Worm (Caenorhabditis elegans): ENCODE results near the gene sre-40.

The sre-40 gene

ce11 chrII:4657370-4657769, 26.2 kb downstream of the sre-40 start:
- TF ChIP-seq fos-1 (tag; optimal IDR thresholded peaks at IDR 0.05) (peak; percentile 49), nhr-25 (tag; optimal IDR thresholded peaks at IDR 0.05) (no peak), elt-1 (tag; optimal IDR thresholded peaks at IDR 0.05) (no peak), nhr-6 (tag; optimal IDR thresholded peaks at IDR 0.05) (no peak), dmd-4 (tag; optimal IDR thresholded peaks at IDR 0.05) (no peak), snpc-4 (tag; optimal IDR thresholded peaks at IDR 0.05) (no peak), lsy-2 (tag; optimal IDR thresholded peaks at IDR 0.05) (no peak), R02D3.7 (tag; optimal IDR thresholded peaks at IDR 0.05) (no peak), nhr-21 (tag; optimal IDR thresholded peaks at IDR 0.05) (no peak)

- TF ChIP-seq aly-2 (tag; optimal IDR thresholded peaks at IDR 0.05) (no peak), crh-2 (tag; optimal IDR thresholded peaks at IDR 0.05) (no peak), Y55F3AM.14 (GFP tag; optimal IDR thresholded peaks at IDR 0.05) (no peak), sem-4 (tag; optimal IDR thresholded peaks at IDR 0.05) (no peak), unc-55 (GFP tag; optimal IDR thresholded peaks at IDR 0.05) (no peak), egl-27 (tag; optimal IDR thresholded peaks at IDR 0.05) (no peak), skn-1 (tag; optimal IDR thresholded peaks at IDR 0.05) (no peak), snpc-4 (tag; optimal IDR thresholded peaks at IDR 0.05) (no peak), sma-9 (GFP tag; optimal IDR thresholded peaks at IDR 0.05) (no peak), sma-9 (tag; optimal IDR thresholded peaks at IDR 0.05) (no peak), sma-3 (GFP tag; optimal IDR thresholded peaks at IDR 0.05) (no peak)
Measured at ce11 chrII:4655834-4656233, 27.8 kb downstream of the sre-40 start, which contains the start of gene fut-6. Gene fut-6, minus strand, starts transcription at chrII:4655934.

- TF ChIP-seq dmd-4 (tag; optimal IDR thresholded peaks at IDR 0.05) (no peak), ceh-82 (tag; optimal IDR thresholded peaks at IDR 0.05) (no peak), peb-1 (tag; optimal IDR thresholded peaks at IDR 0.05) (no peak), blmp-1 (tag; optimal IDR thresholded peaks at IDR 0.05; ENCODE audit: insufficient read depth) (no peak), lin-39 (tag; optimal IDR thresholded peaks at IDR 0.05) (no peak), C34F6.9 (tag; optimal IDR thresholded peaks at IDR 0.05) (no peak), crh-2 (tag; optimal IDR thresholded peaks at IDR 0.05) (no peak), alr-1 (tag; optimal IDR thresholded peaks at IDR 0.05) (no peak), unc-39 (tag; optimal IDR thresholded peaks at IDR 0.05) (no peak), lin-11 (tag; optimal IDR thresholded peaks at IDR 0.05) (no peak), ZK546.5 (tag; optimal IDR thresholded peaks at IDR 0.05) (no peak), ceh-16 (tag; optimal IDR thresholded peaks at IDR 0.05) (no peak)
Measured at ce11 chrII:4650072-4650471, 33.5 kb downstream of the sre-40 start.

ce11 chrII:4648785-4649184, 34.8 kb downstream of the sre-40 start, which contains the start of gene lgc-27:
Gene lgc-27, plus strand, starts transcription at chrII:4649085.
- TF ChIP-seq peb-1 (tag; optimal IDR thresholded peaks at IDR 0.05) (no peak), nhr-10 (tag; optimal IDR thresholded peaks at IDR 0.05) (no peak)

- TF ChIP-seq lsy-2 (tag; optimal IDR thresholded peaks at IDR 0.05) (no peak), R02D3.7 (tag; optimal IDR thresholded peaks at IDR 0.05) (no peak), unc-55 (GFP tag; optimal IDR thresholded peaks at IDR 0.05) (peak; percentile 47), sem-4 (tag; optimal IDR thresholded peaks at IDR 0.05) (no peak), nhr-21 (tag; optimal IDR thresholded peaks at IDR 0.05) (no peak), C34F6.9 (tag; optimal IDR thresholded peaks at IDR 0.05) (peak; percentile 37), ceh-16 (tag; optimal IDR thresholded peaks at IDR 0.05) (no peak), egl-27 (tag; optimal IDR thresholded peaks at IDR 0.05) (no peak), sma-3 (GFP tag; optimal IDR thresholded peaks at IDR 0.05) (no peak)
Measured at ce11 chrII:4640748-4641147, 42.8 kb downstream of the sre-40 start.

- TF ChIP-seq lin-13 (GFP tag; optimal IDR thresholded peaks at IDR 0.05) = no peak
Measured at ce11 chrII:4638891-4639290, 44.7 kb downstream of the sre-40 start.

ce11 chrII:4638241-4638640, 45.4 kb downstream of the sre-40 start, which contains the start of gene che-10:
Gene che-10, minus strand, starts transcription at chrII:4638341.
- TF ChIP-seq ztf-11 (tag; optimal IDR thresholded peaks at IDR 0.05) (no peak), lin-11 (tag; optimal IDR thresholded peaks at IDR 0.05) (no peak), sma-9 (GFP tag; optimal IDR thresholded peaks at IDR 0.05) (no peak), sma-9 (tag; optimal IDR thresholded peaks at IDR 0.05) (no peak), sma-3 (GFP tag; optimal IDR thresholded peaks at IDR 0.05) (no peak), nhr-11 (tag; optimal IDR thresholded peaks at IDR 0.05) (no peak), ztf-4 (tag; optimal IDR thresholded peaks at IDR 0.05) (no peak), nhr-6 (tag; optimal IDR thresholded peaks at IDR 0.05) (no peak), elt-3 (tag; optimal IDR thresholded peaks at IDR 0.05) (no peak), elt-1 (tag; optimal IDR thresholded peaks at IDR 0.05) (no peak), nhr-237 (tag; optimal IDR thresholded peaks at IDR 0.05) (no peak), zag-1 (tag; optimal IDR thresholded peaks at IDR 0.05) (no peak), fos-1 (tag; optimal IDR thresholded peaks at IDR 0.05) (no peak), R02D3.7 (tag; optimal IDR thresholded peaks at IDR 0.05) (no peak), C34F6.9 (tag; optimal IDR thresholded peaks at IDR 0.05) (no peak), nhr-25 (tag; optimal IDR thresholded peaks at IDR 0.05) (no peak), ceh-16 (tag; optimal IDR thresholded peaks at IDR 0.05) (no peak)
